Fruit fly (Drosophila melanogaster) whole organism: ENCODE results near the gene CG33645.

Source experiments
- CG8478 ChIP-seq: fragments of >200 bp; optimal IDR thresholded peaks from 2 replicates; lab custom pipeline; 2018; ENCODE audit warnings: inconsistent platforms
- Dll ChIP-seq: fragments of >200 bp; optimal IDR thresholded peaks from 2 replicates; lab custom pipeline; 2017
- EcR ChIP-seq, 2 experiments: fragments of >200 bp; optimal IDR thresholded peaks; 2 replicates each; lab custom pipeline; 2017; ENCODE audit warnings: missing biosample characterization in 2 of 2, missing genetic modification characterization in 2 of 2, missing genetic modification reagents in 2 of 2
- pan ChIP-seq: fragments of >200 bp; optimal IDR thresholded peaks from 2 replicates; lab custom pipeline; 2017
- psq ChIP-seq: fragments of >200 bp; optimal IDR thresholded peaks from 2 replicates; lab custom pipeline; 2017
- usp ChIP-seq: fragments of >200 bp; optimal IDR thresholded peaks from 2 replicates; lab custom pipeline; 2017; ENCODE audit warnings: missing biosample characterization, missing genetic modification characterization, mixed read lengths

The CG33645 gene

dm6 chr2L:13515688-13516037 lies 17.0 kb upstream of the CG33645 start:
- TF ChIP-seq CG8478 (lab: Kevin White, UChicago): no peak
- no peak for TF ChIP-seq Dll (lab: Kevin White, UChicago)
- no peak for TF ChIP-seq pan (lab: Kevin White, UChicago)
- no peak for TF ChIP-seq usp (GFP tag; lab: Kevin White, UChicago)
- no peak for TF ChIP-seq EcR (GFP tag; optimal IDR thresholded peaks at IDR 0.05; lab: Kevin White, UChicago)
- TF ChIP-seq psq: no peak

- TF ChIP-seq EcR (GFP tag; optimal IDR thresholded peaks at IDR 0.05; lab: Kevin White, UChicago) (no peak), Dll (lab: Kevin White, UChicago) (no peak), psq (no peak), CG8478 (lab: Kevin White, UChicago) (no peak), pan (lab: Kevin White, UChicago) (no peak), usp (GFP tag; lab: Kevin White, UChicago) (no peak)
These were observed 10.8 kb upstream of the CG33645 start for dm6 chr2L:13521807-13522206.

- TF ChIP-seq pan (lab: Kevin White, UChicago) (no peak), EcR (GFP tag; optimal IDR thresholded peaks at IDR 0.05; lab: Kevin White, UChicago) (no peak), Dll (lab: Kevin White, UChicago) (no peak), CG8478 (lab: Kevin White, UChicago) (no peak), psq (no peak), usp (GFP tag; lab: Kevin White, UChicago) (no peak)
These were observed 5.1 kb upstream of the CG33645 start, which contains the start of gene CG33640 for dm6 chr2L:13527541-13527940. TSS of gene CG33640 (plus strand) at chr2L:13527841.

- no peak for TF ChIP-seq pan (lab: Kevin White, UChicago)
These were observed 3.9 kb upstream of the CG33645 start, which contains the start of gene CG33641 for dm6 chr2L:13528742-13529141. TSS of gene CG33641 (plus strand) at chr2L:13529042.

- TF ChIP-seq pan (lab: Kevin White, UChicago): no peak
- TF ChIP-seq CG8478 (lab: Kevin White, UChicago): no peak
- TF ChIP-seq psq: no peak
- TF ChIP-seq usp (GFP tag; lab: Kevin White, UChicago): no peak
- TF ChIP-seq EcR (GFP tag; optimal IDR thresholded peaks at IDR 0.05; lab: Kevin White, UChicago): no peak
- TF ChIP-seq Dll (lab: Kevin White, UChicago): no peak
These were observed 2.9 kb upstream of the CG33645 start, which contains the start of gene CG33642 for dm6 chr2L:13529675-13530074. TSS of gene CG33642 (plus strand) at chr2L:13529975.

- TF ChIP-seq CG8478 (lab: Kevin White, UChicago) (no peak), pan (lab: Kevin White, UChicago) (no peak), usp (GFP tag; lab: Kevin White, UChicago) (no peak), psq (no peak), EcR (GFP tag; optimal IDR thresholded peaks at IDR 0.05; lab: Kevin White, UChicago) (no peak), Dll (lab: Kevin White, UChicago) (no peak)
These were observed 1.9 kb upstream of the CG33645 start, which contains the start of gene CG33643 for dm6 chr2L:13530774-13531173. TSS of gene CG33643 (plus strand) at chr2L:13531074.

dm6 chr2L:13531785-13532184 lies 839 bp upstream of the CG33645 start, which contains the start of gene CG33644:
TSS of gene CG33644 (plus strand) at chr2L:13532085.
- TF ChIP-seq pan (lab: Kevin White, UChicago): no peak
- TF ChIP-seq psq: no peak
- no peak for TF ChIP-seq usp (GFP tag; lab: Kevin White, UChicago)
- TF ChIP-seq CG8478 (lab: Kevin White, UChicago): no peak
- no peak for TF ChIP-seq Dll (lab: Kevin White, UChicago)
- TF ChIP-seq EcR (GFP tag; optimal IDR thresholded peaks at IDR 0.05; lab: Kevin White, UChicago): no peak

dm6 chr2L:13535678-13536077 lies 3.1 kb downstream of the CG33645 start, which contains the start of gene CG15638:
TSS of gene CG15638 (minus strand) at chr2L:13535778.
- TF ChIP-seq CG8478 (lab: Kevin White, UChicago) (no peak), Dll (lab: Kevin White, UChicago) (no peak), usp (GFP tag; lab: Kevin White, UChicago) (no peak), EcR (GFP tag; optimal IDR thresholded peaks at IDR 0.05; lab: Kevin White, UChicago) (no peak), psq (no peak), pan (lab: Kevin White, UChicago) (no peak)

dm6 chr2L:13540704-13541103 lies 8.1 kb downstream of the CG33645 start, which contains the start of gene CG16852:
TSS of gene CG16852 (plus strand) at chr2L:13540751.
- TF ChIP-seq Dll (lab: Kevin White, UChicago) (no peak), CG8478 (lab: Kevin White, UChicago) (no peak), pan (lab: Kevin White, UChicago) (no peak), psq (no peak)

- TF ChIP-seq EcR (GFP tag; optimal IDR thresholded peaks at IDR 0.05; lab: Kevin White, UChicago) (no peak), usp (GFP tag; lab: Kevin White, UChicago) (no peak), psq (no peak), pan (lab: Kevin White, UChicago) (no peak), Dll (lab: Kevin White, UChicago) (no peak), CG8478 (lab: Kevin White, UChicago) (no peak)
These were observed 9.3 kb downstream of the CG33645 start, which contains the start of gene CG16853 for dm6 chr2L:13541968-13542367. TSS of gene CG16853 (plus strand) at chr2L:13542268.

dm6 chr2L:13542476-13542875 lies 9.9 kb downstream of the CG33645 start, which contains the start of gene CG9263:
TSS of gene CG9263 (minus strand) at chr2L:13542576.
- TF ChIP-seq psq (no peak), pan (lab: Kevin White, UChicago) (no peak), EcR (GFP tag; optimal IDR thresholded peaks at IDR 0.05; lab: Kevin White, UChicago) (no peak), Dll (lab: Kevin White, UChicago) (no peak), usp (GFP tag; lab: Kevin White, UChicago) (no peak), CG8478 (lab: Kevin White, UChicago) (no peak)

dm6 chr2L:13545678-13546077 lies 13.1 kb downstream of the CG33645 start:
- no peak for TF ChIP-seq EcR (GFP tag; optimal IDR thresholded peaks at IDR 0.05; lab: Kevin White, UChicago)
- TF ChIP-seq Dll (lab: Kevin White, UChicago): no peak
- no peak for TF ChIP-seq CG8478 (lab: Kevin White, UChicago)
- no peak for TF ChIP-seq usp (GFP tag; lab: Kevin White, UChicago)
- TF ChIP-seq pan (lab: Kevin White, UChicago): no peak
- TF ChIP-seq psq: no peak
